Fruit fly (Drosophila melanogaster) whole organism, embryonic: Measurements from ENCODE around the gene CG32280.

Experiments used
- Adf1 ChIP-seq: fragments of 200-800 bp; sonication (Bioruptor generic); IDR thresholded peaks from 2 replicates; pipeline ENCODE4 v1.3.6; 2022; ENCODE audit warnings: missing biosample characterization, missing genetic modification characterization
- BtbVII ChIP-seq: fragments of 200-800 bp; sonication (Bioruptor generic); optimal IDR thresholded peaks from 3 replicates; lab custom pipeline; 2017; ENCODE audit warnings: missing biosample characterization, mild to moderate bottlenecking, missing genetic modification characterization
- CG10565 ChIP-seq: fragments of 200-800 bp; sonication (Bioruptor generic); optimal IDR thresholded peaks from 3 replicates; lab custom pipeline; 2016; ENCODE audit warnings: missing biosample characterization, mild to moderate bottlenecking, missing genetic modification characterization
- CG12071 ChIP-seq: fragments of 200-800 bp; sonication (Bioruptor generic); optimal IDR thresholded peaks from 3 replicates; lab custom pipeline; 2018; ENCODE audit warnings: missing biosample characterization, mild to moderate bottlenecking, missing genetic modification characterization
- CG13424 ChIP-seq: fragments of 200-800 bp; sonication (Bioruptor generic); optimal IDR thresholded peaks from 2 replicates; lab custom pipeline; 2019; ENCODE audit warnings: missing biosample characterization, mild to moderate bottlenecking, missing genetic modification characterization, moderate library complexity
- CG15514 ChIP-seq: fragments of 200-800 bp; sonication (Bioruptor generic); optimal IDR thresholded peaks from 3 replicates; lab custom pipeline; 2017; ENCODE audit warnings: missing biosample characterization, missing genetic modification characterization, mild to moderate bottlenecking, moderate library complexity, missing genetic modification reagents
- CG17612 ChIP-seq: fragments of 200-800 bp; sonication (Bioruptor generic); IDR thresholded peaks from 2 replicates; pipeline ENCODE4 v1.3.6; 2022; ENCODE audit warnings: missing biosample characterization, missing genetic modification characterization
- CG18262 ChIP-seq: fragments of 200-800 bp; optimal IDR thresholded peaks from 3 replicates; lab custom pipeline; 2019; ENCODE audit warnings: missing biosample characterization, mild to moderate bottlenecking, missing genetic modification characterization, moderate library complexity
- CG2678 ChIP-seq: fragments of 200-800 bp; sonication (Bioruptor generic); optimal IDR thresholded peaks from 3 replicates; lab custom pipeline; 2019; ENCODE audit warnings: missing biosample characterization, mild to moderate bottlenecking, missing genetic modification characterization, moderate library complexity
- CG31365 ChIP-seq: fragments of 200-800 bp; sonication (Bioruptor generic); optimal IDR thresholded peaks from 2 replicates; lab custom pipeline; 2018; ENCODE audit warnings: missing biosample characterization, mild to moderate bottlenecking, missing genetic modification characterization
- CG31388 ChIP-seq: fragments of 200-800 bp; sonication (Bioruptor generic); optimal IDR thresholded peaks from 2 replicates; lab custom pipeline; 2016; ENCODE audit warnings: missing biosample characterization, missing genetic modification characterization
- CG3163 ChIP-seq: fragments of 200-800 bp; sonication (Bioruptor generic); optimal IDR thresholded peaks from 3 replicates; lab custom pipeline; 2016; ENCODE audit warnings: missing biosample characterization, missing genetic modification characterization
- CG34224 ChIP-seq: fragments of 200-800 bp; sonication (Bioruptor generic); IDR thresholded peaks from 3 replicates; pipeline ENCODE4 v1.3.6; 2022; ENCODE audit warnings: missing biosample characterization, missing genetic modification characterization; ENCODE audit not compliant: partially characterized antibody
- CG34376 ChIP-seq: fragments of 200-800 bp; sonication (Bioruptor generic); optimal IDR thresholded peaks from 2 replicates; lab custom pipeline; 2018; ENCODE audit warnings: missing biosample characterization, mild to moderate bottlenecking, missing genetic modification characterization
- CG3838 ChIP-seq: fragments of 200-800 bp; sonication (Bioruptor generic); optimal IDR thresholded peaks from 3 replicates; lab custom pipeline; 2016; ENCODE audit warnings: missing biosample characterization, missing genetic modification characterization
- CG6813 ChIP-seq: fragments of 200-800 bp; sonication (Bioruptor generic); optimal IDR thresholded peaks from 2 replicates; lab custom pipeline; 2017; ENCODE audit warnings: missing biosample characterization, missing genetic modification characterization, mild to moderate bottlenecking, moderate library complexity, missing genetic modification reagents
- CG7556 ChIP-seq: fragments of 200-800 bp; sonication (Bioruptor generic); optimal IDR thresholded peaks from 2 replicates; lab custom pipeline; 2017; ENCODE audit warnings: missing biosample characterization, mild to moderate bottlenecking, missing genetic modification characterization
- CG7987 ChIP-seq: fragments of 200-800 bp; sonication (Bioruptor generic); optimal IDR thresholded peaks from 2 replicates; lab custom pipeline; 2018; ENCODE audit warnings: missing biosample characterization, mild to moderate bottlenecking, missing genetic modification characterization, moderate library complexity
- CG8924 ChIP-seq: fragments of 200-800 bp; optimal IDR thresholded peaks from 3 replicates; lab custom pipeline; 2019; ENCODE audit warnings: missing biosample characterization, mild to moderate bottlenecking, missing genetic modification characterization, moderate library complexity
- CoRest ChIP-seq: fragments of 200-800 bp; sonication (Bioruptor generic); optimal IDR thresholded peaks from 3 replicates; lab custom pipeline; 2018; ENCODE audit warnings: missing biosample characterization, mild to moderate bottlenecking, missing genetic modification characterization, moderate library complexity
- D19B ChIP-seq: fragments of 200-800 bp; sonication (Bioruptor generic); optimal IDR thresholded peaks from 2 replicates; lab custom pipeline; 2017; ENCODE audit warnings: missing biosample characterization, mild to moderate bottlenecking, missing genetic modification characterization
- Dad ChIP-seq: fragments of 200-800 bp; sonication (Bioruptor generic); optimal IDR thresholded peaks from 3 replicates; lab custom pipeline; 2016; ENCODE audit warnings: missing biosample characterization, missing genetic modification characterization
- Dek ChIP-seq: fragments of 200-800 bp; sonication (Bioruptor generic); optimal IDR thresholded peaks from 3 replicates; lab custom pipeline; 2019; ENCODE audit warnings: missing biosample characterization, mild to moderate bottlenecking, missing genetic modification characterization, moderate library complexity
- Hmr ChIP-seq: fragments of 200-800 bp; sonication (Bioruptor generic); optimal IDR thresholded peaks from 3 replicates; lab custom pipeline; 2017; ENCODE audit warnings: mild to moderate bottlenecking, missing biosample characterization, missing genetic modification reagents, missing genetic modification characterization
- Jarid2 ChIP-seq: fragments of 200-800 bp; sonication (Bioruptor generic); optimal IDR thresholded peaks from 3 replicates; lab custom pipeline; 2017; ENCODE audit warnings: mild to moderate bottlenecking, missing biosample characterization, missing genetic modification reagents, missing genetic modification characterization
- Meics ChIP-seq: fragments of 200-800 bp; sonication (Bioruptor generic); optimal IDR thresholded peaks from 2 replicates; lab custom pipeline; 2017; ENCODE audit warnings: missing biosample characterization, mild to moderate bottlenecking, missing genetic modification characterization
- Myb ChIP-seq: fragments of 200-800 bp; sonication (Bioruptor generic); optimal IDR thresholded peaks from 2 replicates; lab custom pipeline; 2016; ENCODE audit warnings: missing biosample characterization, missing genetic modification characterization
- Nf-YA ChIP-seq: fragments of 200-800 bp; sonication (Bioruptor generic); IDR thresholded peaks from 2 replicates; pipeline ENCODE4 v1.3.6; 2022; ENCODE audit warnings: missing biosample characterization, missing genetic modification characterization
- PHDP ChIP-seq: fragments of 200-800 bp; sonication (Bioruptor generic); optimal IDR thresholded peaks from 3 replicates; lab custom pipeline; 2018; ENCODE audit warnings: missing biosample characterization, mild to moderate bottlenecking, missing genetic modification characterization, moderate library complexity
- Ssrp ChIP-seq: fragments of 200-800 bp; sonication (Bioruptor generic); optimal IDR thresholded peaks from 2 replicates; lab custom pipeline; 2018; ENCODE audit warnings: missing biosample characterization, mild to moderate bottlenecking, missing genetic modification characterization, moderate library complexity
- Trl ChIP-seq, 3 experiments: fragments of >200 bp in 2 of 3; fragments of 200-800 bp in 1 of 3; sonication (Bioruptor generic) in 1 of 3; optimal IDR thresholded peaks; 2 replicates in 1 of 3; 3 replicates in 2 of 3; lab custom pipeline; 2016 to 2017; ENCODE audit warnings: missing biosample characterization in 1 of 3, missing genetic modification characterization in 1 of 3
- cato ChIP-seq: fragments of 200-800 bp; sonication (Bioruptor generic); optimal IDR thresholded peaks from 2 replicates; lab custom pipeline; 2016; ENCODE audit warnings: missing biosample characterization, missing genetic modification characterization, borderline replicate concordance
- caup ChIP-seq: fragments of 200-800 bp; sonication (Bioruptor generic); optimal IDR thresholded peaks from 3 replicates; lab custom pipeline; 2017; ENCODE audit warnings: missing biosample characterization, mild to moderate bottlenecking, missing genetic modification characterization, moderate library complexity; ENCODE audit not compliant: severe bottlenecking
- dmrt99B ChIP-seq: fragments of 200-800 bp; sonication (Bioruptor generic); optimal IDR thresholded peaks from 2 replicates; lab custom pipeline; 2018; ENCODE audit warnings: missing biosample characterization, mild to moderate bottlenecking, missing genetic modification characterization, moderate library complexity
- grn ChIP-seq: fragments of 200-800 bp; sonication (Bioruptor generic); optimal IDR thresholded peaks from 3 replicates; lab custom pipeline; 2017; ENCODE audit warnings: missing biosample characterization, missing genetic modification characterization
- lab ChIP-seq: fragments of 200-800 bp; sonication (Bioruptor generic); optimal IDR thresholded peaks from 3 replicates; lab custom pipeline; 2017; ENCODE audit warnings: missing biosample characterization, missing genetic modification characterization, mild to moderate bottlenecking, moderate library complexity, missing genetic modification reagents
- nau ChIP-seq: fragments of 200-800 bp; sonication (Bioruptor generic); optimal IDR thresholded peaks from 3 replicates; lab custom pipeline; 2017; ENCODE audit warnings: missing biosample characterization, mild to moderate bottlenecking, missing genetic modification characterization, missing genetic modification reagents
- scrt ChIP-seq: fragments of 200-800 bp; sonication (Bioruptor generic); optimal IDR thresholded peaks from 2 replicates; lab custom pipeline; 2018; ENCODE audit warnings: missing biosample characterization, mild to moderate bottlenecking, missing genetic modification characterization, moderate library complexity
- slbo ChIP-seq: fragments of 200-800 bp; sonication (Bioruptor generic); IDR thresholded peaks from 2 replicates; pipeline ENCODE4 v1.3.6; 2022; ENCODE audit warnings: missing biosample characterization, missing genetic modification characterization
- so ChIP-seq: fragments of 200-800 bp; sonication (Bioruptor generic); IDR thresholded peaks from 3 replicates; pipeline ENCODE4 v1.3.6; 2022; ENCODE audit warnings: missing biosample characterization, missing genetic modification characterization
- wdn ChIP-seq: fragments of 200-800 bp; sonication (Bioruptor generic); IDR thresholded peaks from 2 replicates; pipeline ENCODE4 v1.3.6; 2022; ENCODE audit warnings: missing biosample characterization, missing genetic modification characterization
- zfh2 ChIP-seq: fragments of 200-800 bp; sonication (Bioruptor generic); optimal IDR thresholded peaks from 2 replicates; lab custom pipeline; 2016; ENCODE audit warnings: missing biosample characterization, missing genetic modification characterization

CG32280 gene

dm6 chr3L:3134064-3134545, 30.9 kb upstream of the CG32280 start (continued):
- peak; percentile 46 for TF ChIP-seq CG6813 (GFP tag; lab: Kevin White, UChicago)
- TF ChIP-seq lab (GFP tag; lab: Kevin White, UChicago), result peak; percentile 46
- peak; percentile 42 for TF ChIP-seq CG7556 (GFP tag; lab: Kevin White, UChicago)
- TF ChIP-seq Myb (GFP tag; lab: Kevin White, UChicago), result no peak
- TF ChIP-seq Dad (GFP tag; lab: Kevin White, UChicago), result no peak
- peak; percentile 58 for TF ChIP-seq CG2678 (tag; lab: Kevin White, UChicago)
- no peak for TF ChIP-seq CG13424 (tag; lab: Kevin White, UChicago)
- TF ChIP-seq slbo (GFP tag; lab: Robert Waterston, UW), result 0 out of 2 replicates have a peak, but pooled peaks have one; percentile 4
- TF ChIP-seq CG8924, result peak; percentile 20
- peak; percentile 55 for TF ChIP-seq BtbVII (GFP tag; lab: Kevin White, UChicago)
- TF ChIP-seq grn (GFP tag; lab: Kevin White, UChicago), result no peak
- peak; percentile 30 for TF ChIP-seq CoRest (tag; lab: Kevin White, UChicago)
- peak; percentile 9 for TF ChIP-seq nau (GFP tag; lab: Kevin White, UChicago)
- TF ChIP-seq CG12071 (GFP tag; lab: Kevin White, UChicago), result peak; percentile 26
- no peak for TF ChIP-seq Nf-YA (GFP tag; lab: Robert Waterston, UW)
- TF ChIP-seq CG3838 (GFP tag; lab: Kevin White, UChicago), result no peak
- no peak for TF ChIP-seq wdn
- peak; percentile 15 for TF ChIP-seq CG18262 (tag; lab: Kevin White, UChicago)
- peak; percentile 8 for TF ChIP-seq dmrt99B
- TF ChIP-seq caup (GFP tag; lab: Kevin White, UChicago), result peak; percentile 14
- TF ChIP-seq CG31365 (tag; lab: Kevin White, UChicago), result no peak
- no peak for TF ChIP-seq CG10565 (GFP tag; lab: Kevin White, UChicago)
- no peak for TF ChIP-seq zfh2 (GFP tag; lab: Kevin White, UChicago)
- TF ChIP-seq PHDP, result peak; percentile 14
- no peak for TF ChIP-seq CG17612 (GFP tag; lab: Robert Waterston, UW)
- peak; percentile 38 for TF ChIP-seq scrt (GFP tag; lab: Kevin White, UChicago)
- peak; percentile 26 for TF ChIP-seq CG3163 (GFP tag; lab: Kevin White, UChicago)
- TF ChIP-seq Trl (optimal IDR thresholded peaks at IDR 0.05; lab: Kevin White, UChicago), result peak; percentile 49 to 69
- no peak for TF ChIP-seq Trl (GFP tag; optimal IDR thresholded peaks at IDR 0.05; lab: Kevin White, UChicago)
- peak; percentile 68 for TF ChIP-seq Jarid2 (GFP tag; lab: Kevin White, UChicago)
- TF ChIP-seq CG31388 (GFP tag; lab: Kevin White, UChicago), result no peak
- TF ChIP-seq Meics (GFP tag; lab: Kevin White, UChicago), result peak; percentile 58
- TF ChIP-seq CG7987 (GFP tag; lab: Kevin White, UChicago), result peak; percentile 32
- TF ChIP-seq Ssrp, result no peak
- TF ChIP-seq Adf1 (GFP tag; lab: Robert Waterston, UW), result no peak
- peak; percentile 62; the same call in 2 of the 3 replicates for TF ChIP-seq so (GFP tag; lab: Robert Waterston, UW)
- TF ChIP-seq CG15514, result peak; percentile 30
- no peak for TF ChIP-seq cato
- TF ChIP-seq Hmr (GFP tag; lab: Kevin White, UChicago), result peak; percentile 26
- peak; percentile 6 for TF ChIP-seq CG34376 (GFP tag; lab: Kevin White, UChicago)
- TF ChIP-seq Dek (tag; lab: Kevin White, UChicago), result peak; percentile 11
- peak; percentile 93 for TF ChIP-seq D19B (GFP tag; lab: Kevin White, UChicago)
- peak; percentile 40; the same call in 1 of the 3 replicates for TF ChIP-seq CG34224 (GFP tag; lab: Robert Waterston, UW)
